Worm (Caenorhabditis elegans) whole organism, L3 larva: ENCODE results near the gene ubc-8.

Experiments
- R02D3.7 ChIP-seq: fragments of 150-350 bp; optimal IDR thresholded peaks from 2 replicates; lab custom pipeline; 2014; ENCODE audit warnings: missing biosample characterization, missing genetic modification characterization
- ZK546.5 ChIP-seq: sonication (generic microtip); optimal IDR thresholded peaks from 2 replicates; lab custom pipeline; 2017; ENCODE audit warnings: missing biosample characterization, missing genetic modification characterization
- aly-2 ChIP-seq: fragments of 150-350 bp; optimal IDR thresholded peaks from 2 replicates; lab custom pipeline; 2014; ENCODE audit warnings: missing biosample characterization, missing genetic modification characterization
- ama-1 ChIP-seq: fragments of 150-350 bp; optimal IDR thresholded peaks from 2 replicates; lab custom pipeline; 2018
- ceh-16 ChIP-seq: sonication (generic microtip); optimal IDR thresholded peaks from 2 replicates; lab custom pipeline; 2017; ENCODE audit warnings: missing biosample characterization, missing genetic modification characterization
- ceh-28 ChIP-seq: fragments of 150-350 bp; optimal IDR thresholded peaks from 2 replicates; lab custom pipeline; 2014; ENCODE audit warnings: missing biosample characterization, missing genetic modification reagents, missing genetic modification characterization
- ceh-82 ChIP-seq: fragments of 150-350 bp; optimal IDR thresholded peaks from 2 replicates; lab custom pipeline; 2014; ENCODE audit warnings: missing biosample characterization, missing genetic modification characterization
- ceh-9 ChIP-seq: sonication (generic microtip); optimal IDR thresholded peaks from 2 replicates; lab custom pipeline; 2018; ENCODE audit warnings: missing biosample characterization, missing genetic modification characterization
- daf-12 ChIP-seq: fragments of 150-350 bp; optimal IDR thresholded peaks from 2 replicates; lab custom pipeline; 2014; ENCODE audit warnings: missing biosample characterization, missing genetic modification reagents, missing genetic modification characterization
- egl-27 ChIP-seq: sonication (generic microtip); optimal IDR thresholded peaks from 4 replicates; lab custom pipeline; 2017; ENCODE audit warnings: missing biosample characterization, missing genetic modification reagents, missing genetic modification characterization
- egl-5 ChIP-seq: fragments of 150-350 bp; optimal IDR thresholded peaks from 2 replicates; lab custom pipeline; 2017; ENCODE audit warnings: missing biosample characterization, missing genetic modification reagents, missing genetic modification characterization, inconsistent platforms
- elt-1 ChIP-seq: fragments of 150-350 bp; optimal IDR thresholded peaks from 2 replicates; lab custom pipeline; 2014; ENCODE audit warnings: missing biosample characterization, missing genetic modification characterization
- elt-2 ChIP-seq: sonication (generic microtip); optimal IDR thresholded peaks from 2 replicates; lab custom pipeline; 2016; ENCODE audit warnings: missing genetic modification reagents, mild to moderate bottlenecking, missing genetic modification characterization, missing compliant biosample characterization
- eor-1 ChIP-seq, 2 experiments: fragments of 150-350 bp; optimal IDR thresholded peaks; 2 replicates each; lab custom pipeline; 2014 to 2018; ENCODE audit warnings: missing biosample characterization in 2 of 2, missing genetic modification characterization in 2 of 2
- fkh-10 ChIP-seq: sonication (generic microtip); optimal IDR thresholded peaks from 2 replicates; lab custom pipeline; 2017; ENCODE audit warnings: missing biosample characterization, missing genetic modification reagents, missing genetic modification characterization
- fkh-2 ChIP-seq: fragments of 150-350 bp; optimal IDR thresholded peaks from 2 replicates; lab custom pipeline; 2014; ENCODE audit warnings: missing biosample characterization, missing genetic modification reagents, missing genetic modification characterization
- fos-1 ChIP-seq: fragments of 150-350 bp; optimal IDR thresholded peaks from 2 replicates; lab custom pipeline; 2014; ENCODE audit warnings: missing biosample characterization, missing genetic modification characterization
- hmg-11 ChIP-seq: sonication (generic microtip); optimal IDR thresholded peaks from 2 replicates; lab custom pipeline; 2016; ENCODE audit warnings: missing genetic modification characterization, missing compliant biosample characterization
- jun-1 ChIP-seq: fragments of 150-350 bp; optimal IDR thresholded peaks from 2 replicates; lab custom pipeline; 2014; ENCODE audit warnings: missing biosample characterization, missing genetic modification reagents, missing genetic modification characterization
- lin-15B ChIP-seq: fragments of 150-350 bp; optimal IDR thresholded peaks from 2 replicates; lab custom pipeline; 2014; ENCODE audit warnings: missing biosample characterization, missing genetic modification characterization
- lin-39 ChIP-seq: fragments of 150-350 bp; optimal IDR thresholded peaks from 2 replicates; lab custom pipeline; 2018; ENCODE audit warnings: missing biosample characterization, missing genetic modification reagents, missing genetic modification characterization
- mdl-1 ChIP-seq: fragments of 150-350 bp; optimal IDR thresholded peaks from 2 replicates; lab custom pipeline; 2014; ENCODE audit warnings: missing biosample characterization, missing genetic modification characterization
- mml-1 ChIP-seq: fragments of 150-350 bp; sonication (generic microtip); optimal IDR thresholded peaks from 3 replicates; lab custom pipeline; 2014; ENCODE audit warnings: missing biosample characterization, missing genetic modification characterization
- nfya-1 ChIP-seq: sonication (generic microtip); optimal IDR thresholded peaks from 2 replicates; lab custom pipeline; 2017; ENCODE audit warnings: missing genetic modification characterization, mild to moderate bottlenecking, missing compliant biosample characterization, antibody characterized with exemption, moderate library complexity; ENCODE audit not compliant: insufficient read depth
- nhr-11 ChIP-seq: fragments of 150-350 bp; optimal IDR thresholded peaks from 2 replicates; lab custom pipeline; 2014; ENCODE audit warnings: missing biosample characterization, missing genetic modification characterization
- nhr-12 ChIP-seq: fragments of 150-350 bp; optimal IDR thresholded peaks from 2 replicates; lab custom pipeline; 2014; ENCODE audit warnings: missing biosample characterization, missing genetic modification characterization
- nhr-23 ChIP-seq: fragments of 150-350 bp; optimal IDR thresholded peaks from 2 replicates; lab custom pipeline; 2014; ENCODE audit warnings: missing biosample characterization, missing genetic modification reagents, missing genetic modification characterization
- nhr-237 ChIP-seq: fragments of 150-350 bp; optimal IDR thresholded peaks from 2 replicates; lab custom pipeline; 2014; ENCODE audit warnings: missing biosample characterization, missing genetic modification characterization
- nhr-25 ChIP-seq: sonication (generic microtip); optimal IDR thresholded peaks from 2 replicates; lab custom pipeline; 2017; ENCODE audit warnings: missing biosample characterization, missing genetic modification characterization
- nhr-43 ChIP-seq: sonication (generic microtip); optimal IDR thresholded peaks from 2 replicates; lab custom pipeline; 2016; ENCODE audit warnings: mild to moderate bottlenecking, missing genetic modification characterization, missing compliant biosample characterization; ENCODE audit not compliant: poor library complexity, severe bottlenecking
- nhr-67 ChIP-seq: fragments of 150-350 bp; optimal IDR thresholded peaks from 2 replicates; lab custom pipeline; 2014; ENCODE audit warnings: missing biosample characterization, missing genetic modification characterization
- pha-4 ChIP-seq: fragments of 150-350 bp; optimal IDR thresholded peaks from 2 replicates; lab custom pipeline; 2014; ENCODE audit warnings: missing biosample characterization, missing genetic modification reagents, missing genetic modification characterization
- pqm-1 ChIP-seq: fragments of 150-350 bp; optimal IDR thresholded peaks from 2 replicates; lab custom pipeline; 2017; ENCODE audit warnings: missing biosample characterization, missing genetic modification characterization, inconsistent platforms
- skn-1 ChIP-seq: fragments of 150-350 bp; optimal IDR thresholded peaks from 2 replicates; lab custom pipeline; 2014; ENCODE audit warnings: missing biosample characterization, missing genetic modification characterization
- tbx-2 ChIP-seq: sonication (generic microtip); optimal IDR thresholded peaks from 2 replicates; lab custom pipeline; 2016; ENCODE audit warnings: mild to moderate bottlenecking, missing genetic modification characterization, missing compliant biosample characterization
- zag-1 ChIP-seq: fragments of 150-350 bp; optimal IDR thresholded peaks from 2 replicates; lab custom pipeline; 2014; ENCODE audit warnings: missing biosample characterization, missing genetic modification characterization
- ztf-4 ChIP-seq: fragments of 150-350 bp; optimal IDR thresholded peaks from 2 replicates; lab custom pipeline; 2014; ENCODE audit warnings: missing biosample characterization, missing genetic modification characterization

ubc-8 gene

DNA sequence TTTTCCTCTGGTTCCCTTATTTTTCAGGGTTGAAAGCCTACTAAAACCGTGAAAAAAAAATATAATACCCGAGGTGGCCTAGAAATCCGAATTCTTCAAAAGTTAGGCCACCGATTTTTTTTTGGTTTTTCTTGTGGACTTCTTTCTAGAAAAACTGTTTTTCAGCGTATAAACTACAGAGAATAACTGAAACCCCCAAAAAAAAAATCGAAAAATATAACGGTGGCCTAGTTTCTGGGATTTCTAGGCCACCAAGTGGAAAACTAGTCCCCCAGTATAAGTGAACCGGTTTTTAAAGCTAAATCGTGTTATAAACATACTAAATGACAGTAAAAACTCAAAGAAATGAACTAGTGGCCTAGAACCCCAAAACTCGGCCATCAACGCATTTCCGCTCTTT lies 1.4 kb downstream of the ubc-8 start:
- no peak for TF ChIP-seq fkh-2
- TF ChIP-seq, all 47 proteins: peak for 0

DNA sequence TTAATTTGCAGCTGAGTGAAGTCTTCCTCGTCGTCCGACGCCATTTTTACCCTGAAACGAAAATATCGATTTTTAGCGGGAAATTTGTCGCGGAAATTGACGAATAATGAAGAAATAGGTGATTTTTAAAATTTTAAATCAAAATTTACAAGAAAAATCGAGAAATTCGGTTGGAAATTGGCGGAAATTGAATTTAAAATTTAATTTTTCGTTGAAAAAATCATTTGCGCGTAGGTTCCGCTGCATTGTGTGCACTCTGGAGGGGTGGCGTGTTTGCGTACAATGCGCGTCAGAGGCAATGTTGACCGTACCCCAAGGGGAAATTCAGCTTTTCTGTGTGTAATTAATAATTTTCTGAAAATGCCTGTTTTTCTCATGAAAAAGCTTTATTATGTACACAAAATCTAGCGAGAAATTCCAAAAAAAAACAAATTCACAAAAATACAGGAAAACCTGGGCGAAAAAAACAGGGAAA lies 3.1 kb downstream of the ubc-8 start, which contains the start of gene Y94H6A.5:
Gene Y94H6A.5 (minus strand): TSS at position 51 of the 475 bp plus-strand sequence.
- TF ChIP-seq nhr-23 (tag; lab: Kevin White, UChicago) (peak; percentile 30), egl-5 (tag; lab: Kevin White, UChicago) (peak; percentile 3), ama-1 (lab: Kevin White, UChicago) (peak; percentile 86), ceh-82 (tag; lab: Kevin White, UChicago) (no peak), fkh-10 (no peak), nhr-25 (tag; lab: Kevin White, UChicago) (peak; percentile 6), lin-15B (tag; lab: Kevin White, UChicago) (peak; percentile 60), hmg-11 (tag; lab: Kevin White, UChicago) (peak; percentile 72), pqm-1 (tag; lab: Kevin White, UChicago) (peak; percentile 25), fos-1 (tag; lab: Kevin White, UChicago) (no peak), elt-2 (tag; lab: Kevin White, UChicago) (peak; percentile 38), ceh-9 (tag; lab: Kevin White, UChicago) (no peak), ceh-28 (peak; percentile 50), pha-4 (tag; lab: Kevin White, UChicago) (peak; percentile 66), nfya-1 (peak; percentile 72), jun-1 (tag; lab: Kevin White, UChicago) (peak; percentile 2)

DNA sequence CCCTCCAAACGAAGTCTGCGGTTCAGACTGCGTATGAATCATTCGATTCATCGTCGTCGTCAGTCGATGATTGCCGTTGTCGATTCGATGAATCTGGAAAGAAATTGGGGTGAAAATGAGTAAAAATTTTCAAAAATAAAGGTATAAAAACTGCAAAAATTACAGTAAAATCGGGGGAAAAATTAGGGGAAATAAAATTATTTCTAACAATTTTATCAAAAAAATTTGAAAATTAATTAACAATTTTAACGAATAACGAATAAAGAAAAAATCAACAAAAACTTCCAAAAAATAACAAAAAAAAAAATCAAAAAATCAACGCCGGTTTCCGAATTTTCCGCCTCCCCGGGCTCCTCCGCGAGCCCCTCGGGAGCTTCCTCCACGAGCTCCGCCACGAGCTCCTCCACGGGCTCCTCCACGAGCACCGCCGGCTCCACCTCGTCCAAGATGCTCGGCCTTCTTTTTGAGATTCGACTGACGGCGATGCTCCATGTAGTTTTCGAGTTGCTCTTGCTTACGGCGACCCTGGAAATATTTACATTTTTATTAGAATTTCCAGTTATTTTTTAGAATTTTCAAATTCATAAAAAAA lies 18.2 kb downstream of the ubc-8 start, which contains the start of gene egrh-3:
Gene egrh-3 (minus strand): TSS at position 51 of the 592 bp plus-strand sequence.
- TF ChIP-seq daf-12 (tag; lab: Kevin White, UChicago) (no peak), egl-27 (tag; lab: Kevin White, UChicago) (no peak), aly-2 (tag; lab: Kevin White, UChicago) (no peak), nhr-43 (tag; lab: Kevin White, UChicago) (no peak), elt-2 (tag; lab: Kevin White, UChicago) (no peak), tbx-2 (no peak), mdl-1 (no peak), lin-39 (tag; lab: Kevin White, UChicago) (no peak), pha-4 (tag; lab: Kevin White, UChicago) (no peak), fos-1 (tag; lab: Kevin White, UChicago) (no peak), ceh-16 (tag; lab: Kevin White, UChicago) (no peak), ztf-4 (no peak), nhr-67 (tag; lab: Kevin White, UChicago) (no peak)

DNA sequence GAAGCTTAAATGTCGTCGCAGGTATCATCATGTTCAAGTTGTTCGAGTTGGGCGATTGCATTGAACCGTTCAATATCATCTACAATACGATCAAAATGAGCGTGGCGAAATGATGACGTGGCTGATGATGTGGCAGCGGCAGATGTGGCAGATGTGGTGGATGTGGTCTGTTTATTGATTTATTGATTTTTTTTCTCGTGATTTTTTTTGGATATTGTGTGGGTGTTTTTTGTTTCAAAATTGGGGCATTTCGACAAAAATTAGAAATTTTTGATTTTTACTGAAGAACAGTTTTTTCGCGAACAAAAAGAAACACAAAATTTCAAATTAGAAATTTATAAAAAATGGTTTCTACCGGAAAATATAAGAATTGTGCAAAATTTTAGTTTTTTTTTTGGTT lies 26.8 kb downstream of the ubc-8 start:
- TF ChIP-seq ceh-28, result peak; percentile 86
- TF ChIP-seq fkh-2, result no peak

DNA sequence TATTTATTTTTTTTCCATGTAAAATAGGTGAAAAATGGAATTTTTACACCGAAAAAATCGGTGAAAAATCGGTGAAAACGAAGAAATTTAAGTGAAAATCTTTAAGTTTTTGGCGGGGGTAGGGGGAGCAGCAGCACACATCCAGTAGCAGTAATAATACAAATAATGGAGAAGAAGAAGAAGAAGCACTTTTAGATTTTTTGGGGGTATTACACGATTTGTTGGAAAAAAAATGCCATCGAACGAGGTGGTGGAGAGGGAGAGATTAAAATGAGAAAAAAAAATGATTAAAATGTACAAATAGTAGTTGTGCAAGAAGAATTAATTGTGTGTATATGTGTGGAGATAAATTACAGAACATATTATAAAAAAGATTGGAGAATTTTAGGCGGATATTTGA lies 28.9 kb downstream of the ubc-8 start:
- TF ChIP-seq tbx-2, result no peak
- TF ChIP-seq, all 47 proteins: peak for 0

DNA sequence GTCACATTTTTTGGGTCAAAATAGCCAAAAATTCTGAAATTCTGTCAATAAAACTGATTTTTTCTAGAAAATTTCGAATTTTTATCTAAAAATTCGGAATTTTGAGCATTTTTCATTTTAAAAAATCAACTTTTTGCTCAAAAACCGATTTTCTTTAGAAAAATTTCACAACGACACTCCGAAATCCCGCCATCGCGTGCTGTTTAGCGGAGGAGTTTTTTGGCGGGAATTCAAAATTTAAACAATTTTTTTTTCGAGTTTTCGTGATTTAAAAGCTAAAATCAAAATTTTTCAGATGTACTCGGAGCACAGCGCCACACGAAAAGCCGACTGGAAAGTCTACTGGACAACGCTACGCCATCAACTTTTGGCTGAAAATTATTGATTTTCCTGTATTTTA lies 29.4 kb downstream of the ubc-8 start:
- TF ChIP-seq nhr-237 (no peak), lin-39 (tag; lab: Kevin White, UChicago) (no peak), ZK546.5 (no peak), fos-1 (tag; lab: Kevin White, UChicago) (no peak)

DNA sequence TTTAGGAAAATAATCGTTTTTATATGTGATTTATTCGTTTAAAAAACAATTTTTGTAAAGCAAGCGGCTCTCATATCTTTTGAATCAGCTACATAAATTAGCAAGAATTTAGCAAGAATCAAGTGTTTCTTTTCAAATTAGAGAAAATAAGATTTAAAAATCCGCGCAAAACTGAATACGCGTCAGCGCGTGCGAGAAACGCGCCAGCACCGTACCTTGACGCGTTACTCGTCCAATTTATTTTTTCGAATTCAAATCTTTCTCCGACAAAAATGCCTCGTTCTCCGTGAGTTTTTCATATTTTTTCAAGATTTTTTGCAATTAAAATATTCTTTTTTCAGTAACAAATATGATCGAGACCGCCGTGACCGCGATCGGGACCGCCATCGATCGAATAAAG lies 30.8 kb downstream of the ubc-8 start, which contains the start of gene Y94H6A.3:
Gene Y94H6A.3 (plus strand): TSS at position 232 of the 400 bp plus-strand sequence.
- TF ChIP-seq skn-1 (tag; lab: Kevin White, UChicago) (peak; percentile 84), pha-4 (tag; lab: Kevin White, UChicago) (peak; percentile 90), elt-2 (tag; lab: Kevin White, UChicago) (peak; percentile 17), ceh-82 (tag; lab: Kevin White, UChicago) (peak; percentile 68), egl-5 (tag; lab: Kevin White, UChicago) (no peak), nfya-1 (peak; percentile 92), hmg-11 (tag; lab: Kevin White, UChicago) (peak; percentile 48), nhr-23 (tag; lab: Kevin White, UChicago) (peak; percentile 89), nhr-12 (tag; lab: Kevin White, UChicago) (no peak), nhr-25 (tag; lab: Kevin White, UChicago) (peak; percentile 76), fkh-10 (peak; percentile 87), nhr-43 (tag; lab: Kevin White, UChicago) (peak; percentile 85), nhr-11 (peak; percentile 47), tbx-2 (peak; percentile 72), zag-1 (tag; lab: Kevin White, UChicago) (no peak), mml-1 (tag; lab: Kevin White, UChicago) (no peak), R02D3.7 (tag; lab: Kevin White, UChicago) (peak; percentile 73), lin-39 (tag; lab: Kevin White, UChicago) (peak; percentile 68), pqm-1 (tag; lab: Kevin White, UChicago) (peak; percentile 20), eor-1 (tag; optimal IDR thresholded peaks at IDR 0.05; lab: Kevin White, UChicago) (peak in 1 of 2 experiments; percentile 24), lin-15B (tag; lab: Kevin White, UChicago) (peak; percentile 97), ama-1 (lab: Kevin White, UChicago) (peak; percentile 37), ceh-28 (peak; percentile 61), jun-1 (tag; lab: Kevin White, UChicago) (peak; percentile 66), elt-1 (tag; lab: Kevin White, UChicago) (no peak)
